Fruit fly (Drosophila melanogaster) whole organism, embryonic: Measurements from ENCODE around the gene Ostgamma.

Experiments
- Abd-B ChIP-seq: fragments of 200-800 bp; sonication (Bioruptor generic); optimal IDR thresholded peaks from 2 replicates; lab custom pipeline; 2018; ENCODE audit warnings: missing biosample characterization, mild to moderate bottlenecking, missing genetic modification characterization, moderate library complexity
- Ada2b ChIP-seq: fragments of 200-800 bp; sonication (Bioruptor generic); IDR thresholded peaks from 2 replicates; pipeline ENCODE4 v1.3.6; 2022; ENCODE audit warnings: missing biosample characterization, missing genetic modification characterization
- Adf1 ChIP-seq: fragments of 200-800 bp; sonication (Bioruptor generic); IDR thresholded peaks from 2 replicates; pipeline ENCODE4 v1.3.6; 2022; ENCODE audit warnings: missing biosample characterization, missing genetic modification characterization
- CG10431 ChIP-seq: fragments of 200-800 bp; sonication (Bioruptor generic); optimal IDR thresholded peaks from 3 replicates; lab custom pipeline; 2018; ENCODE audit warnings: missing biosample characterization, mild to moderate bottlenecking, missing genetic modification characterization
- CG10462 ChIP-seq: fragments of 200-800 bp; sonication (Bioruptor generic); optimal IDR thresholded peaks from 2 replicates; lab custom pipeline; 2016; ENCODE audit warnings: missing biosample characterization, missing genetic modification characterization
- CG10979 ChIP-seq: fragments of 200-800 bp; sonication (Bioruptor generic); optimal IDR thresholded peaks from 2 replicates; lab custom pipeline; 2018; ENCODE audit warnings: missing biosample characterization, mild to moderate bottlenecking, missing genetic modification characterization, moderate library complexity
- CG12391 ChIP-seq: fragments of 200-800 bp; sonication (Bioruptor generic); optimal IDR thresholded peaks from 3 replicates; lab custom pipeline; 2018; ENCODE audit warnings: missing biosample characterization, mild to moderate bottlenecking, missing genetic modification characterization, moderate library complexity
- CG12744 ChIP-seq: fragments of 200-800 bp; sonication (Bioruptor generic); optimal IDR thresholded peaks from 2 replicates; lab custom pipeline; 2016; ENCODE audit warnings: missing biosample characterization, missing genetic modification characterization
- CG14710 ChIP-seq: fragments of 200-800 bp; sonication (Bioruptor generic); optimal IDR thresholded peaks from 3 replicates; lab custom pipeline; 2019; ENCODE audit warnings: missing biosample characterization, mild to moderate bottlenecking, missing genetic modification characterization, moderate library complexity
- CG17385 ChIP-seq: fragments of 200-800 bp; sonication (Bioruptor generic); optimal IDR thresholded peaks from 3 replicates; lab custom pipeline; 2018; ENCODE audit warnings: missing biosample characterization, mild to moderate bottlenecking, missing genetic modification characterization
- CG17612 ChIP-seq: fragments of 200-800 bp; sonication (Bioruptor generic); IDR thresholded peaks from 2 replicates; pipeline ENCODE4 v1.3.6; 2022; ENCODE audit warnings: missing biosample characterization, missing genetic modification characterization
- CG18011 ChIP-seq: fragments of 200-800 bp; sonication (Bioruptor generic); optimal IDR thresholded peaks from 2 replicates; lab custom pipeline; 2017; ENCODE audit warnings: missing biosample characterization, missing genetic modification characterization, mild to moderate bottlenecking, moderate library complexity, missing genotype
- CG18619 ChIP-seq: fragments of 200-800 bp; sonication (Bioruptor generic); optimal IDR thresholded peaks from 3 replicates; lab custom pipeline; 2017; ENCODE audit warnings: missing biosample characterization, mild to moderate bottlenecking, missing genetic modification characterization
- CG2120 ChIP-seq: fragments of 200-800 bp; sonication (Bioruptor generic); optimal IDR thresholded peaks from 3 replicates; lab custom pipeline; 2016; ENCODE audit warnings: missing biosample characterization, missing genetic modification characterization
- CG2678 ChIP-seq: fragments of 200-800 bp; sonication (Bioruptor generic); optimal IDR thresholded peaks from 3 replicates; lab custom pipeline; 2019; ENCODE audit warnings: missing biosample characterization, mild to moderate bottlenecking, missing genetic modification characterization, moderate library complexity
- CG30403 ChIP-seq: fragments of 200-800 bp; sonication (Bioruptor generic); optimal IDR thresholded peaks from 3 replicates; lab custom pipeline; 2016; ENCODE audit warnings: missing biosample characterization, missing genetic modification characterization
- CG3726 ChIP-seq: fragments of 200-800 bp; sonication (Bioruptor generic); IDR thresholded peaks from 3 replicates; pipeline ENCODE4, ENCODE4 v1.3.6; 2022; ENCODE audit warnings: missing biosample characterization, missing genetic modification characterization
- CG8290 ChIP-seq, 3 experiments: fragments of 200-800 bp; sonication (Bioruptor generic); optimal IDR thresholded peaks; 2 replicates each; lab custom pipeline; 2016 to 2019; ENCODE audit warnings: missing biosample characterization in 3 of 3, missing genetic modification characterization in 3 of 3, mild to moderate bottlenecking in 2 of 3, moderate library complexity in 1 of 3
- CG9797 ChIP-seq: fragments of 200-800 bp; sonication (Bioruptor generic); optimal IDR thresholded peaks from 3 replicates; lab custom pipeline; 2018; ENCODE audit warnings: missing biosample characterization, mild to moderate bottlenecking, missing genetic modification characterization
- Dad ChIP-seq: fragments of 200-800 bp; sonication (Bioruptor generic); optimal IDR thresholded peaks from 3 replicates; lab custom pipeline; 2016; ENCODE audit warnings: missing biosample characterization, missing genetic modification characterization
- Fer2 ChIP-seq: fragments of 200-800 bp; sonication (Bioruptor generic); optimal IDR thresholded peaks from 2 replicates; lab custom pipeline; 2018; ENCODE audit warnings: missing biosample characterization, mild to moderate bottlenecking, missing genetic modification characterization, moderate library complexity
- HLH3B ChIP-seq: fragments of 200-800 bp; sonication (Bioruptor generic); IDR thresholded peaks from 2 replicates; pipeline ENCODE4 v1.3.6; 2022; ENCODE audit warnings: missing biosample characterization, missing genetic modification characterization
- Hr51 ChIP-seq, 2 experiments: fragments of 200-800 bp; sonication (Bioruptor generic); optimal IDR thresholded peaks; 2 replicates in 1 of 2; 3 replicates in 1 of 2; lab custom pipeline; 2016 to 2018; ENCODE audit warnings: missing biosample characterization in 2 of 2, missing genetic modification characterization in 2 of 2, mild to moderate bottlenecking in 1 of 2, moderate library complexity in 1 of 2
- Hr78 ChIP-seq, 2 experiments: fragments of 200-800 bp in 1 of 2; fragments of >200 bp in 1 of 2; sonication (Bioruptor generic) in 1 of 2; optimal IDR thresholded peaks; 2 replicates each; lab custom pipeline; 2017 to 2019; ENCODE audit warnings: missing biosample characterization in 2 of 2, missing genetic modification characterization in 2 of 2, mild to moderate bottlenecking in 1 of 2, moderate library complexity in 1 of 2
- Mad ChIP-seq: fragments of 200-800 bp; sonication (Bioruptor generic); optimal IDR thresholded peaks from 2 replicates; lab custom pipeline; 2016; ENCODE audit warnings: missing biosample characterization, missing genetic modification characterization
- Med ChIP-seq: fragments of 200-800 bp; sonication (Bioruptor generic); peaks from one replicate; lab custom pipeline; 2016; ENCODE audit warnings: missing biosample characterization, missing genetic modification characterization, mild to moderate bottlenecking, inconsistent platforms, moderate library complexity
- PHDP ChIP-seq: fragments of 200-800 bp; sonication (Bioruptor generic); optimal IDR thresholded peaks from 3 replicates; lab custom pipeline; 2018; ENCODE audit warnings: missing biosample characterization, mild to moderate bottlenecking, missing genetic modification characterization, moderate library complexity
- Ssrp ChIP-seq: fragments of 200-800 bp; sonication (Bioruptor generic); optimal IDR thresholded peaks from 2 replicates; lab custom pipeline; 2018; ENCODE audit warnings: missing biosample characterization, mild to moderate bottlenecking, missing genetic modification characterization, moderate library complexity
- Taf1 ChIP-seq: fragments of 200-800 bp; sonication (Bioruptor generic); IDR thresholded peaks from 2 replicates; pipeline ENCODE4 v1.3.6; 2022; ENCODE audit warnings: missing biosample characterization, missing genetic modification characterization
- az2 ChIP-seq: fragments of 200-800 bp; sonication (Bioruptor generic); optimal IDR thresholded peaks from 3 replicates; lab custom pipeline; 2016; ENCODE audit warnings: missing biosample characterization, missing genetic modification characterization
- bcd ChIP-seq: fragments of 200-800 bp; sonication (Bioruptor generic); optimal IDR thresholded peaks from 2 replicates; lab custom pipeline; 2017; ENCODE audit warnings: missing biosample characterization, mild to moderate bottlenecking, missing genetic modification characterization
- corto ChIP-seq: fragments of 200-800 bp; sonication (Bioruptor generic); optimal IDR thresholded peaks from 2 replicates; lab custom pipeline; 2016; ENCODE audit warnings: missing biosample characterization, mild to moderate bottlenecking, missing genetic modification characterization, moderate library complexity
- dpn ChIP-seq, 2 experiments: fragments of 200-800 bp; sonication (Bioruptor generic); optimal IDR thresholded peaks; 3 replicates each; lab custom pipeline; 2016; ENCODE audit warnings: missing biosample characterization in 2 of 2, missing genetic modification characterization in 2 of 2
- esg ChIP-seq: fragments of 200-800 bp; sonication (Bioruptor generic); conservative IDR thresholded peaks from 2 replicates; pipeline ENCODE4 v1.3.6; 2022; ENCODE audit warnings: missing biosample characterization, missing genetic modification characterization
- eve ChIP-seq, 2 experiments: fragments of >200 bp; optimal IDR thresholded peaks; 2 replicates each; lab custom pipeline; 2017; ENCODE audit warnings: missing biosample characterization in 2 of 2, missing genetic modification characterization in 2 of 2
- exex ChIP-seq: fragments of 200-800 bp; sonication (Bioruptor generic); optimal IDR thresholded peaks from 4 replicates; lab custom pipeline; 2018; ENCODE audit warnings: missing biosample characterization, mild to moderate bottlenecking, missing genetic modification characterization, moderate library complexity
- fd64A ChIP-seq: fragments of 200-800 bp; sonication (Bioruptor generic); optimal IDR thresholded peaks from 3 replicates; lab custom pipeline; 2018; ENCODE audit warnings: missing biosample characterization, mild to moderate bottlenecking, missing genetic modification characterization
- gem ChIP-seq: fragments of 200-800 bp; sonication (Bioruptor generic); optimal IDR thresholded peaks from 2 replicates; lab custom pipeline; 2019; ENCODE audit warnings: missing biosample characterization, mild to moderate bottlenecking, missing genetic modification characterization, moderate library complexity
- lab ChIP-seq: fragments of 200-800 bp; sonication (Bioruptor generic); optimal IDR thresholded peaks from 3 replicates; lab custom pipeline; 2017; ENCODE audit warnings: missing biosample characterization, missing genetic modification characterization, mild to moderate bottlenecking, moderate library complexity, missing genetic modification reagents
- pfk ChIP-seq: fragments of 200-800 bp; sonication (Bioruptor generic); optimal IDR thresholded peaks from 2 replicates; lab custom pipeline; 2018; ENCODE audit warnings: missing biosample characterization, mild to moderate bottlenecking, missing genetic modification characterization, moderate library complexity
- phol ChIP-seq: fragments of 200-800 bp; sonication (Bioruptor generic); optimal IDR thresholded peaks from 3 replicates; lab custom pipeline; 2018; ENCODE audit warnings: missing biosample characterization, mild to moderate bottlenecking, missing genetic modification characterization, moderate library complexity
- prd ChIP-seq, 3 experiments: fragments of >200 bp in 2 of 3; fragments of 200-800 bp in 1 of 3; sonication (Bioruptor generic) in 1 of 3; optimal IDR thresholded peaks in 2 of 3; IDR thresholded peaks in 1 of 3; 2 replicates in 2 of 3; 3 replicates in 1 of 3; pipeline versions ENCODE4 v1.3.6 to Lab custom; 2017 to 2022; ENCODE audit warnings: missing biosample characterization in 1 of 3, missing genetic modification characterization in 1 of 3
- psq ChIP-seq: fragments of 200-800 bp; sonication (Bioruptor generic); optimal IDR thresholded peaks from 2 replicates; lab custom pipeline; 2017; ENCODE audit warnings: missing biosample characterization, missing genetic modification characterization
- row ChIP-seq: fragments of 200-800 bp; sonication (Bioruptor generic); IDR thresholded peaks from 3 replicates; pipeline ENCODE4 v1.3.6; 2022; ENCODE audit warnings: missing biosample characterization, missing genetic modification characterization
- seq ChIP-seq: fragments of 200-800 bp; sonication (Bioruptor generic); IDR thresholded peaks from 2 replicates; pipeline ENCODE4 v1.3.6; 2022; ENCODE audit warnings: missing biosample characterization, missing genetic modification characterization
- sima ChIP-seq: fragments of 200-800 bp; sonication (Bioruptor generic); optimal IDR thresholded peaks from 2 replicates; lab custom pipeline; 2016; ENCODE audit warnings: missing biosample characterization, missing genetic modification characterization
- sqz ChIP-seq: fragments of 200-800 bp; sonication (Bioruptor generic); optimal IDR thresholded peaks from 3 replicates; lab custom pipeline; 2018; ENCODE audit warnings: missing biosample characterization, mild to moderate bottlenecking, missing genetic modification characterization
- ttk ChIP-seq: fragments of 200-800 bp; sonication (Bioruptor generic); IDR thresholded peaks from 2 replicates; pipeline ENCODE4 v2.1.2; 2022; ENCODE audit warnings: missing biosample characterization, missing genetic modification characterization

Gene Ostgamma

dm6 chr2L:8284913-8285619 lies 22.9 kb downstream of the Ostgamma start (continued):
- TF ChIP-seq psq (GFP tag; lab: Kevin White, UChicago) = no peak
- TF ChIP-seq esg (GFP tag; lab: Robert Waterston, UW) = no peak
- TF ChIP-seq sqz (GFP tag; lab: Kevin White, UChicago) = peak; percentile 76
- 0 out of 2 replicates have a peak, but pooled peaks have one; percentile 16 for TF ChIP-seq Ada2b (GFP tag; lab: Robert Waterston, UW)
- no peak for TF ChIP-seq Dad (GFP tag; lab: Kevin White, UChicago)
- TF ChIP-seq gem = peak; percentile 59
- TF ChIP-seq PHDP (tag; lab: Kevin White, UChicago) = peak; percentile 12
- TF ChIP-seq Fer2 (tag; lab: Kevin White, UChicago) = no peak
- no peak for TF ChIP-seq CG18619 (GFP tag; lab: Kevin White, UChicago)
- no peak for TF ChIP-seq CG3726 (GFP tag; lab: Robert Waterston, UW)
- TF ChIP-seq dpn (GFP tag; optimal IDR thresholded peaks at IDR 0.05; lab: Kevin White, UChicago) = peak in 1 of 2 experiments; percentile 3
- TF ChIP-seq CG10979 (tag; lab: Kevin White, UChicago) = peak; percentile 29
- TF ChIP-seq CG30403 (GFP tag; lab: Kevin White, UChicago) = peak; percentile 12
- TF ChIP-seq pfk (GFP tag; lab: Kevin White, UChicago) = no peak
- peak; percentile 17 for TF ChIP-seq CG12391 (tag; lab: Kevin White, UChicago)
- no peak for TF ChIP-seq sima
- TF ChIP-seq Med (GFP tag; lab: Kevin White, UChicago) = peak; percentile 48
- no peak for TF ChIP-seq CG9797 (GFP tag; lab: Kevin White, UChicago)
- TF ChIP-seq prd (optimal IDR thresholded peaks at IDR 0.05; lab: Kevin White, UChicago) = no peak
- peak; percentile 38; the same call in 1 of the 3 replicates for TF ChIP-seq prd (GFP tag; IDR thresholded peaks at IDR 0.05; lab: Robert Waterston, UW)
- no peak for TF ChIP-seq exex (tag; lab: Kevin White, UChicago)
- TF ChIP-seq Adf1 (GFP tag; lab: Robert Waterston, UW) = no peak
- TF ChIP-seq CG2120 (GFP tag; lab: Kevin White, UChicago) = no peak
- TF ChIP-seq CG10462 (GFP tag; lab: Kevin White, UChicago) = no peak
- peak; percentile 6 for TF ChIP-seq CG17385 (GFP tag; lab: Kevin White, UChicago)
- TF ChIP-seq eve (GFP tag; optimal IDR thresholded peaks at IDR 0.05; lab: Kevin White, UChicago) = peak in 1 of 2 experiments; percentile 80
- TF ChIP-seq CG12744 = no peak
- no peak for TF ChIP-seq CG18011 (GFP tag; lab: Kevin White, UChicago)
- peak; percentile 3 for TF ChIP-seq Abd-B
- peak in 1 of 2 experiments; percentile 13 for TF ChIP-seq Hr51 (GFP tag; optimal IDR thresholded peaks at IDR 0.05; lab: Kevin White, UChicago)
- peak in 1 of 2 experiments; percentile 37 for TF ChIP-seq Hr78 (GFP tag; optimal IDR thresholded peaks at IDR 0.05; lab: Kevin White, UChicago)
- peak; percentile 6 for TF ChIP-seq az2 (GFP tag; lab: Kevin White, UChicago)
- TF ChIP-seq Ssrp (tag; lab: Kevin White, UChicago) = peak; percentile 29
- TF ChIP-seq CG2678 (tag; lab: Kevin White, UChicago) = peak; percentile 19
- no peak for TF ChIP-seq ttk
- TF ChIP-seq Taf1 (GFP tag; lab: Robert Waterston, UW) = no peak
- 0 out of 3 replicates have a peak, but pooled peaks have one; percentile 14 for TF ChIP-seq row (GFP tag; lab: Robert Waterston, UW)
- TF ChIP-seq CG17612 = no peak
- peak; percentile 34 for TF ChIP-seq CG10431 (GFP tag; lab: Kevin White, UChicago)
- TF ChIP-seq Mad (GFP tag; lab: Kevin White, UChicago) = no peak
- TF ChIP-seq corto (GFP tag; lab: Kevin White, UChicago) = no peak
- TF ChIP-seq CG8290 (GFP tag; optimal IDR thresholded peaks at IDR 0.05; lab: Kevin White, UChicago) = no peak
- TF ChIP-seq CG8290 (tag; optimal IDR thresholded peaks at IDR 0.05; lab: Kevin White, UChicago) = no peak
- no peak for TF ChIP-seq HLH3B (GFP tag; lab: Robert Waterston, UW)
- no peak for TF ChIP-seq seq (GFP tag; lab: Robert Waterston, UW)
- peak; percentile 27 for TF ChIP-seq lab (GFP tag; lab: Kevin White, UChicago)
- TF ChIP-seq bcd (GFP tag; lab: Kevin White, UChicago) = no peak
- no peak for TF ChIP-seq CG14710 (tag; lab: Kevin White, UChicago)
- TF ChIP-seq fd64A (GFP tag; lab: Kevin White, UChicago) = peak; percentile 52
- peak; percentile 47 for TF ChIP-seq phol (tag; lab: Kevin White, UChicago)
